Fruit fly (Drosophila melanogaster): ENCODE data around the gene CG11696.
A peak's percentile ranks its signal among the peaks of the same experiment; 100 is the strongest.

Gene CG11696

dm6 chrX:11558389-11558908 lies 15.1 kb upstream of the CG11696 start, which contains the start of gene CG1572 (continued):
- TF ChIP-seq D19A (tag; optimal IDR thresholded peaks at IDR 0.05) (no peak), knrl (GFP tag; IDR thresholded peaks at IDR 0.05; ENCODE audit: partially characterized antibody) (no peak), H2.0 (GFP tag; IDR thresholded peaks at IDR 0.05) (no peak), Xrp1 (GFP tag; IDR thresholded peaks at IDR 0.05) (no peak), Spps (tag; optimal IDR thresholded peaks at IDR 0.05) (no peak), CG1647 (GFP tag; optimal IDR thresholded peaks at IDR 0.05) (no peak), Nf-YB (GFP tag; optimal IDR thresholded peaks at IDR 0.05) (no peak), gt (GFP tag; IDR thresholded peaks at IDR 0.05) (no peak), CG7745 (tag; optimal IDR thresholded peaks at IDR 0.05) (no peak), lmd (GFP tag; IDR thresholded peaks at IDR 0.05) (peak; percentile 31; the same call in 1 of the 2 replicates), unpg (GFP tag; optimal IDR thresholded peaks at IDR 0.05) (no peak), Trl (optimal IDR thresholded peaks at IDR 0.05) (no peak), Trl (GFP tag; optimal IDR thresholded peaks at IDR 0.05) (no peak), CG7786 (GFP tag; optimal IDR thresholded peaks at IDR 0.05) (no peak), inv (GFP tag; IDR thresholded peaks at IDR 0.05; ENCODE audit: partially characterized antibody) (no peak), Awh (GFP tag; IDR thresholded peaks at IDR 0.05) (no peak), CG11247 (GFP tag; IDR thresholded peaks at IDR 0.05) (no peak), CG5953 (GFP tag; IDR thresholded peaks at IDR 0.05) (no peak), CG3163 (GFP tag; optimal IDR thresholded peaks at IDR 0.05) (no peak), CG4360 (GFP tag; IDR thresholded peaks at IDR 0.05) (no peak), Dip3 (GFP tag; optimal IDR thresholded peaks at IDR 0.05) (no peak), CG30403 (GFP tag; optimal IDR thresholded peaks at IDR 0.05) (no peak), ttk (GFP tag; IDR thresholded peaks at IDR 0.05) (no peak), bsh (GFP tag; optimal IDR thresholded peaks at IDR 0.05) (no peak), chm (GFP tag; IDR thresholded peaks at IDR 0.05) (peak; percentile 23; the same call in 1 of the 2 replicates), grn (GFP tag; optimal IDR thresholded peaks at IDR 0.05) (no peak), CG33213 (GFP tag; optimal IDR thresholded peaks at IDR 0.05) (no peak), Dbx (GFP tag; IDR thresholded peaks at IDR 0.05) (peak; percentile 49; the same call in 2 of the 3 replicates), CG18262 (tag; optimal IDR thresholded peaks at IDR 0.05) (no peak), cas (GFP tag; IDR thresholded peaks at IDR 0.05) (no peak), CG14441 (GFP tag; IDR thresholded peaks at IDR 0.05) (no peak), CG11093 (GFP tag; IDR thresholded peaks at IDR 0.05) (no peak), ase (GFP tag; IDR thresholded peaks at IDR 0.05) (no peak), HmgZ (tag; optimal IDR thresholded peaks at IDR 0.05) (no peak), CG2678 (tag; optimal IDR thresholded peaks at IDR 0.05) (no peak), D (optimal IDR thresholded peaks at IDR 0.05) (no peak), D (GFP tag; optimal IDR thresholded peaks at IDR 0.05) (no peak), CG17912 (GFP tag; optimal IDR thresholded peaks at IDR 0.05) (no peak), Gsc (GFP tag; IDR thresholded peaks at IDR 0.05) (no peak), Mrtf (GFP tag; IDR thresholded peaks at IDR 0.05) (no peak), sim (GFP tag; IDR thresholded peaks at IDR 0.05) (no peak), CG4707 (GFP tag; optimal IDR thresholded peaks at IDR 0.05) (no peak), Rx (GFP tag; IDR thresholded peaks at IDR 0.05) (no peak), nerfin-1 (tag; optimal IDR thresholded peaks at IDR 0.05) (no peak), sr (GFP tag; IDR thresholded peaks at IDR 0.05) (no peak; the same call in 2 of the 3 replicates), CG18476 (GFP tag; optimal IDR thresholded peaks at IDR 0.05) (no peak), Rfx (GFP tag; IDR thresholded peaks at IDR 0.05) (peak; percentile 51; the same call in 1 of the 2 replicates), CG2199 (GFP tag; IDR thresholded peaks at IDR 0.05) (no peak), scrt (GFP tag; optimal IDR thresholded peaks at IDR 0.05) (no peak), chinmo (GFP tag; IDR thresholded peaks at IDR 0.05; ENCODE audit: partially characterized antibody) (0 out of 4 replicates have a peak, but pooled peaks have one; percentile 46), CG17829 (tag; optimal IDR thresholded peaks at IDR 0.05) (no peak), Drgx (GFP tag; IDR thresholded peaks at IDR 0.05) (no peak), al (GFP tag; IDR thresholded peaks at IDR 0.05) (no peak)

Measured in whole organism, embryonic.